Worm (Caenorhabditis elegans) whole organism, late embryonic: ENCODE measurements around the gene Y53C12A.7.

Experiments
- K09A11.1 ChIP-seq: sonication (generic microtip); optimal IDR thresholded peaks from 2 replicates; lab custom pipeline; 2017; ENCODE audit warnings: antibody characterized with exemption, mild to moderate bottlenecking, missing genetic modification characterization, missing compliant biosample characterization; ENCODE audit not compliant: insufficient read depth
- Y22D7AL.16 ChIP-seq: sonication (generic microtip); optimal IDR thresholded peaks from 2 replicates; lab custom pipeline; 2016; ENCODE audit warnings: missing genetic modification characterization, missing compliant biosample characterization
- ahr-1 ChIP-seq: sonication (generic microtip); optimal IDR thresholded peaks from 2 replicates; lab custom pipeline; 2016; ENCODE audit warnings: missing genetic modification characterization, missing compliant biosample characterization
- ama-1 ChIP-seq: fragments of 150-350 bp; optimal IDR thresholded peaks from 2 replicates; lab custom pipeline; 2014
- ceh-14 ChIP-seq: sonication (generic microtip); optimal IDR thresholded peaks from 2 replicates; lab custom pipeline; 2016; ENCODE audit warnings: missing genotype, missing genetic modification characterization, missing compliant biosample characterization
- ceh-18 ChIP-seq: sonication (generic microtip); optimal IDR thresholded peaks from 2 replicates; lab custom pipeline; 2016; ENCODE audit warnings: missing genetic modification characterization, missing compliant biosample characterization
- ceh-19 ChIP-seq: fragments of 200-800 bp; sonication (Bioruptor generic); optimal IDR thresholded peaks from 2 replicates; lab custom pipeline; 2018; ENCODE audit warnings: mild to moderate bottlenecking, missing genetic modification characterization, missing compliant biosample characterization
- ceh-22 ChIP-seq: sonication (generic microtip); optimal IDR thresholded peaks from 2 replicates; lab custom pipeline; 2017; ENCODE audit warnings: missing biosample characterization, missing genetic modification characterization
- ceh-30 ChIP-seq: fragments of 150-350 bp; optimal IDR thresholded peaks from 2 replicates; lab custom pipeline; 2014; ENCODE audit warnings: missing biosample characterization, missing genetic modification characterization
- ceh-31 ChIP-seq: sonication (generic microtip); optimal IDR thresholded peaks from 2 replicates; lab custom pipeline; 2016; ENCODE audit warnings: missing genetic modification characterization, missing compliant biosample characterization
- ceh-45 ChIP-seq: fragments of 200-800 bp; sonication (Bioruptor generic); IDR thresholded peaks from 2 replicates; pipeline ENCODE4 v1.3.6; 2022; ENCODE audit warnings: missing genetic modification reagents, missing genetic modification characterization, missing compliant biosample characterization
- ceh-48 ChIP-seq: sonication (generic microtip); optimal IDR thresholded peaks from 2 replicates; lab custom pipeline; 2016; ENCODE audit warnings: missing genetic modification characterization, inconsistent platforms, missing compliant biosample characterization
- ceh-6 ChIP-seq: fragments of 200-800 bp; sonication (Bioruptor generic); optimal IDR thresholded peaks from 2 replicates; lab custom pipeline; 2018; ENCODE audit warnings: mild to moderate bottlenecking, missing genetic modification characterization, missing compliant biosample characterization
- che-1 ChIP-seq: sonication (generic microtip); optimal IDR thresholded peaks from 2 replicates; lab custom pipeline; 2016; ENCODE audit warnings: mild to moderate bottlenecking, missing genetic modification characterization, missing compliant biosample characterization
- elt-2 ChIP-seq: sonication (generic microtip); optimal IDR thresholded peaks from 2 replicates; lab custom pipeline; 2016; ENCODE audit warnings: missing genetic modification reagents, missing genetic modification characterization, missing compliant biosample characterization
- ets-4 ChIP-seq: sonication (generic microtip); optimal IDR thresholded peaks from 2 replicates; lab custom pipeline; 2016; ENCODE audit warnings: missing genetic modification characterization, missing compliant biosample characterization
- eyg-1 ChIP-seq: sonication (generic microtip); optimal IDR thresholded peaks from 2 replicates; lab custom pipeline; 2016; ENCODE audit warnings: missing genotype, missing genetic modification characterization, missing compliant biosample characterization
- fkh-6 ChIP-seq: sonication (generic microtip); optimal IDR thresholded peaks from 2 replicates; lab custom pipeline; 2016; ENCODE audit warnings: missing genetic modification characterization, missing compliant biosample characterization
- gmeb-2 ChIP-seq: sonication (generic microtip); optimal IDR thresholded peaks from 2 replicates; lab custom pipeline; 2016; ENCODE audit warnings: missing genetic modification characterization, inconsistent platforms, missing compliant biosample characterization
- hlh-30 ChIP-seq: sonication (generic microtip); optimal IDR thresholded peaks from 2 replicates; lab custom pipeline; 2017; ENCODE audit warnings: antibody characterized with exemption, missing genetic modification characterization, missing compliant biosample characterization; ENCODE audit not compliant: insufficient read depth
- hlh-8 ChIP-seq: sonication (generic microtip); optimal IDR thresholded peaks from 2 replicates; lab custom pipeline; 2016; ENCODE audit warnings: missing genotype, missing genetic modification characterization, missing compliant biosample characterization
- nfya-1 ChIP-seq: sonication (generic microtip); optimal IDR thresholded peaks from 2 replicates; lab custom pipeline; 2017; ENCODE audit warnings: missing genetic modification characterization, mild to moderate bottlenecking, missing compliant biosample characterization, antibody characterized with exemption, moderate library complexity
- nhr-11 ChIP-seq: fragments of 150-350 bp; optimal IDR thresholded peaks from 2 replicates; lab custom pipeline; 2014; ENCODE audit warnings: missing biosample characterization, missing genetic modification characterization
- pat-9 ChIP-seq: fragments of 200-800 bp; sonication (Bioruptor generic); optimal IDR thresholded peaks from 2 replicates; lab custom pipeline; 2018; ENCODE audit warnings: mild to moderate bottlenecking, missing genetic modification characterization, moderate library complexity, missing compliant biosample characterization
- pha-2 ChIP-seq: sonication (generic microtip); optimal IDR thresholded peaks from 2 replicates; lab custom pipeline; 2017; ENCODE audit warnings: mild to moderate bottlenecking, missing genetic modification characterization, missing compliant biosample characterization
- pha-4 ChIP-seq: fragments of 150-350 bp; optimal IDR thresholded peaks from 2 replicates; lab custom pipeline; 2018; ENCODE audit warnings: missing biosample characterization, missing genetic modification reagents, missing genetic modification characterization
- ref-2 ChIP-seq: sonication (generic microtip); optimal IDR thresholded peaks from 2 replicates; lab custom pipeline; 2016; ENCODE audit warnings: missing genetic modification characterization, missing compliant biosample characterization
- sox-2 ChIP-seq: fragments of 200-800 bp; sonication (Bioruptor generic); IDR thresholded peaks from 2 replicates; pipeline ENCODE4 v1.3.6; 2022; ENCODE audit warnings: missing genetic modification reagents, missing genetic modification characterization, missing compliant biosample characterization
- sox-4 ChIP-seq: sonication (generic microtip); optimal IDR thresholded peaks from 2 replicates; lab custom pipeline; 2017; ENCODE audit warnings: mild to moderate bottlenecking, missing genetic modification characterization, inconsistent platforms, missing compliant biosample characterization
- unc-42 ChIP-seq: sonication (generic microtip); optimal IDR thresholded peaks from 2 replicates; lab custom pipeline; 2016; ENCODE audit warnings: missing genotype, missing genetic modification characterization, missing compliant biosample characterization
- zip-5 ChIP-seq: sonication (generic microtip); optimal IDR thresholded peaks from 2 replicates; lab custom pipeline; 2016; ENCODE audit warnings: missing genetic modification characterization, missing compliant biosample characterization

Gene Y53C12A.7

DNA sequence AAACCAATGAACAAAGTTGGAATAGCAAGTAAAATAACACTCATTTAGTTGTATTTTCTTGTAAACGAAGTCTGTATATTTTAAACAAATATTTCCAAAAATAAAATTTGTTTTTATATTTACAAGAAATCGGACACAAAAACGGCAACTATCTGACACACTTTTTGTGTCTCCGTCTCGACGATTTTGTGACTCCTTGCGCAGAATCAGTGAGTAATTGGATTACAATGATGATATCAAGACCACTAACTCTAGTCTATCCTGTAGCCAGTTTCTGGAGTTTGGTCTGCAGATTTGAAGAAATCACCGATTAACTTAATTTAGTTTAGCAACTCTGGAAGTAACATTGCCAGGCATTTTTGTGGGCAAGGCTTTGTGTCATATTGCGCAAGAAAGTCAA is 37.5 kb upstream of the Y53C12A.7 start, which contains the start of gene cyp-13A10:
Gene cyp-13A10 (minus strand): TSS at position 88 of the 400 bp plus-strand sequence.
- TF ChIP-seq ceh-18 (tag; lab: Kevin White, UChicago): no peak
- no peak for TF ChIP-seq ceh-22
- no peak for TF ChIP-seq pat-9 (tag; lab: Kevin White, UChicago)

DNA sequence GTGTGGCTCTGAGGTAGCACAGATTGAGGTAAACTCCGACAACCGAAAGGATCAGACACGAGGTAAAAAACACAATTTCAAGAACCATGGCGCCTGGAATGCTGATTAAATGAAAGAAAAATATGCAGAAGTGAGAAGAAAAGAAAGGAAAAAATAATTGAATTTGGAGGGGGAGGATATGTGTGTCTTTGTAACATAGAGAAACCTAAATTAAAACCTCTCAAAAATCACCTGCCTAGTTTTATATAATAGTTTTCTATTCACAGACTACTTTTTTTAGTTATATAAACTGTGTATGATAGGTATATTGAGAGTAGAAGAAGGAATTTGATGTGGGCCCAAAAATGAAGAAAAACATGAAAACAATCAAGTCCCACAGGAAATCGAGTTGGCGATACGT is 34.8 kb upstream of the Y53C12A.7 start, which contains the start of gene ZK1320.5:
Gene ZK1320.5 (minus strand): TSS at position 101 of the 400 bp plus-strand sequence.
- TF ChIP-seq nfya-1 (tag; lab: Kevin White, UChicago): no peak
- no peak for TF ChIP-seq ahr-1 (tag; lab: Kevin White, UChicago)
- no peak for TF ChIP-seq ceh-30
- no peak for TF ChIP-seq pat-9 (tag; lab: Kevin White, UChicago)
- TF ChIP-seq ceh-19 (GFP tag; lab: Kevin White, UChicago): no peak
- TF ChIP-seq ceh-31 (tag; lab: Kevin White, UChicago): no peak
- TF ChIP-seq pha-4: no peak
- no peak for TF ChIP-seq pha-2 (tag; lab: Kevin White, UChicago)
- no peak for TF ChIP-seq hlh-8 (tag; lab: Kevin White, UChicago)
- no peak for TF ChIP-seq eyg-1 (tag; lab: Kevin White, UChicago)
- TF ChIP-seq ceh-6: no peak
- TF ChIP-seq sox-4: no peak

- TF ChIP-seq hlh-8 (tag; lab: Kevin White, UChicago): peak; percentile 43
- TF ChIP-seq ets-4 (tag; lab: Kevin White, UChicago): no peak
Observed at ce11 chrII:9667382-9667781, 33.0 kb upstream of the Y53C12A.7 start, which contains the start of gene ZK1320.11. TSS of gene ZK1320.11 (plus strand) at chrII:9667624.

ce11 chrII:9668959-9669358 is 31.4 kb upstream of the Y53C12A.7 start, which contains the start of gene taf-8:
TSS of gene taf-8 (plus strand) at chrII:9669318.
- TF ChIP-seq ceh-31 (tag; lab: Kevin White, UChicago) (peak; percentile 1), nhr-11 (tag; lab: Kevin White, UChicago) (no peak), ceh-14 (no peak), unc-42 (tag; lab: Kevin White, UChicago) (peak; percentile 20), ceh-48 (tag; lab: Kevin White, UChicago) (peak; percentile 67), elt-2 (tag; lab: Kevin White, UChicago) (peak; percentile 10)

DNA sequence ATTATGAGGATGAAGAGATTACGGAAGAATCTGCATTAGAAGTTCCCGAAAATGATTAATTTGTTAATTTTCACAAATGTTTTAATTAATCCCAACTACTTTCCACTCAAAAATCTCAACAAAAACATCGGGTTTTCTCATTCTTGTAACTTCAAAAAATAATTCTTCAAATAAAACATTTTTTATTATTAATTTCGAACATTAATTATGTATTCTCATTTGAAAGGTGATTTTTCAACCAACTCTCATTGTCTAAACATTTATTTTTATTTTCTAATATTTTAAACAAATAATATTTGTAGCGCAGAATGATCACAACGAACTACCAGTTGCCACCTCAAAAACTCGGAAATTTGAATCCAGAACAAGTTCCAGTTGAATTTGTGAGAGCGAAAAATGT is 29.0 kb upstream of the Y53C12A.7 start, which contains the start of gene ZK1320.7:
Gene ZK1320.7 (plus strand): TSS at position 301 of the 400 bp plus-strand sequence.
- TF ChIP-seq ref-2: no peak
- no peak for TF ChIP-seq ceh-45 (GFP tag; lab: Robert Waterston, UW)
- TF ChIP-seq ceh-48 (tag; lab: Kevin White, UChicago): no peak
- no peak for TF ChIP-seq nhr-11 (tag; lab: Kevin White, UChicago)
- no peak for TF ChIP-seq eyg-1 (tag; lab: Kevin White, UChicago)
- no peak for TF ChIP-seq K09A11.1 (tag; lab: Kevin White, UChicago)
- TF ChIP-seq ama-1 (lab: Kevin White, UChicago): no peak
- no peak for TF ChIP-seq sox-2 (GFP tag; lab: Robert Waterston, UW)
- no peak for TF ChIP-seq Y22D7AL.16 (tag; lab: Kevin White, UChicago)

- TF ChIP-seq pha-2 (tag; lab: Kevin White, UChicago) (no peak), ceh-48 (tag; lab: Kevin White, UChicago) (no peak), zip-5 (no peak), che-1 (tag; lab: Kevin White, UChicago) (no peak), pat-9 (tag; lab: Kevin White, UChicago) (no peak), hlh-30 (no peak), gmeb-2 (tag; lab: Kevin White, UChicago) (no peak), fkh-6 (no peak), ref-2 (no peak)
- TF ChIP-seq, all 69 proteins: peak for 0
Observed at ce11 chrII:9674678-9675077, 25.7 kb upstream of the Y53C12A.7 start, which contains the start of gene arc-1. TSS of gene arc-1 (plus strand) at chrII:9674978.
